Fruit fly (Drosophila melanogaster): ENCODE data around the gene Or23a.

The Or23a gene

DNA sequence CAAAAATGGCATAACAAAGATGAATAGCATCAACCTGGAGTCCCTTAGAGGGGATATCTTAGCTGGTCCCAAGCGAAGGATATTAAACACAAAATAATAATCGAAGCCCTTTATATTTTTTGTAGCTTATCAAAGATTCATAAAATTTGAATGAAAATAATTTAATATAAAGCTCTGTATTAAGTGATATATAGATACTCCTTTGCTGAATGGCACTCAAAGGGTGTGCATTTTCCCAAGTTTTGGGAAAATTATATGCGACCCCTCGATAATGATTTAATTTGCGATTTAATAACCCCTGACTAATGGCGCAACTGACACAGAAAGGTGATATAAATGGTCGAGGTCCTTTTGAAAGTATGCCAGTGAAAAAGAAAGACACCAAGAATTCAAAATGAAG is at the start of gene Or23a:
Or23a (plus strand) TSS at position 301 of the 400 bp plus-strand sequence.
- no peak for TF ChIP-seq CG17801 (GFP tag; optimal IDR thresholded peaks at IDR 0.05; ENCODE audit: partially characterized antibody)

DNA sequence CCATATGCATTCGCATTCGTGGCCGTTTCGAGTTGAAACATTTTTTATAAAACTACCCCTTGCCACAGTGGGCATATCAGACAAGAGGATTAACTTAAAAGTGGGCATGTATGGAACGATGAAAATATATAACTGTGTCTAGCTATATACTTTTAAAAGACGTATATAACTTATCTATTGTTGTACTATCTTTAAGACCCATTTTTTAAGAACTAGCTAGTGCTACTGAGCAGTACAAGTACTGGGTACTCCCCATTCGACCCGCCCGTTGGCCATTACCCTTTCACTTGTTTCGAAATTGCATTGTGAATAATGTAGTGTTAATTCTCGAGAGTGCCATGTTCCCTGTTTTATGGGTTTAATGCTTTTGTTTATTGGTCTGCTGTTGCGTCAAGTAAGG is 47.1 kb upstream of the Or23a start:
- TF ChIP-seq CG17801 (GFP tag; optimal IDR thresholded peaks at IDR 0.05; ENCODE audit: partially characterized antibody): no peak

DNA sequence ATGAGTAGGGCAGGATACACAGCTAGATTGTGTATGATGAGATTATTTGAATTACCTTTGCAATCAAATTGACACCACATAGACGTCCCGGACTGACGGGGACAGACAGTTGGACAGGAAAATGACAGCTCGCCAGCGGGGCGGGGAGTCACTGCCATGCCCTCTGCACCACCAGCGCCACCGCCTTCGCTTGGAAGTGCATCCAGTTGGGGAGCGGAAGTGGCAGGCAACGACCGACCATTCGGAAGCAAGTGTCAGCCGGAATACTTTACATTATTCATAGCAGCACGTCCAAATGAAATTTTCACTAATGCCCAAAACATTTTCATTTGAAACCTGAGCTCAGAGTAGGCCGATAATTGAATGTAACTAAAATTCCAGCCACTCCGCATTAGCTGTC is 44.2 kb upstream of the Or23a start, which contains the start of gene CG15395:
CG15395 (plus strand) TSS at position 301 of the 400 bp plus-strand sequence.
- TF ChIP-seq CG17801 (GFP tag; optimal IDR thresholded peaks at IDR 0.05; ENCODE audit: partially characterized antibody): no peak

DNA sequence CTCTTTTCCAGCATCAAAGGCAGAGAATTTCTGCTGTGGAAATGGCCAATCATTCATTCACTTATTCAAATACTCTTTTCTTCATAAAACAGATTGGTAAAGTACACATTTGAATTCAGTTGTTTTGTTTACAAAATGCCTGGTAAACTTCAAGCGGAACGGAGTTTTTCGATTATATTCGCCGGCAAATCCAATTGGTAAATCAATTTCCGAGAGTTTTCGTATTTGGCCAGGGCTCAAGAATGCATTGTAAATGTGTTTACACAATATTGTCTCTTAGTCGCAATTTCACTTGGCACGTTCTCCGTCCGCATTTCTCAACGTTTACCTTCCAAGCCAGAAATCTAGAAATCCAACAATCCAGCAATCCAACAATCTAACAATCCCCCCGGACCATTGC is 34.0 kb upstream of the Or23a start, which contains the start of gene CG43403:
CG43403 (plus strand) TSS at position 301 of the 400 bp plus-strand sequence.
- TF ChIP-seq CG17801 (GFP tag; optimal IDR thresholded peaks at IDR 0.05; ENCODE audit: partially characterized antibody): no peak

DNA sequence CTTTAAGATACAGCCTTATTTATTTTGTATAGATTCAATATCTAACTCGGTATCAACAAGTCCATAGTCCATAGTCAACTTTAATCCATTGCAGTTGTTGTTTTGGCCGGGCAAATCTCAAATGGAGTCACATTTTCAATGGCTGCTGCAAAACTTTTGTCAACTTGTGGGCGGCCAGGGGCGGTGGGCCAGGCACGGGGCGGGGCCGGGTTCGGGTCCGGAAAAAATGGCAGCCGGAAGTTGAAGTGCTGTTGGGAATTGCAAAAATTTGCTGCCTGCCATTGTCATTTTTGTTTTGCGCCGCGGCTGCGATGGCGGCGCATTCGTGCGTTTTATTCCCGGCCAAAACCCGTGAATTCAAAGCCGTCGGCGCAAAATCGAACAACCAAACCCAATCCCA is 29.9 kb upstream of the Or23a start:
- TF ChIP-seq CG17801 (GFP tag; optimal IDR thresholded peaks at IDR 0.05; ENCODE audit: partially characterized antibody): no peak

DNA sequence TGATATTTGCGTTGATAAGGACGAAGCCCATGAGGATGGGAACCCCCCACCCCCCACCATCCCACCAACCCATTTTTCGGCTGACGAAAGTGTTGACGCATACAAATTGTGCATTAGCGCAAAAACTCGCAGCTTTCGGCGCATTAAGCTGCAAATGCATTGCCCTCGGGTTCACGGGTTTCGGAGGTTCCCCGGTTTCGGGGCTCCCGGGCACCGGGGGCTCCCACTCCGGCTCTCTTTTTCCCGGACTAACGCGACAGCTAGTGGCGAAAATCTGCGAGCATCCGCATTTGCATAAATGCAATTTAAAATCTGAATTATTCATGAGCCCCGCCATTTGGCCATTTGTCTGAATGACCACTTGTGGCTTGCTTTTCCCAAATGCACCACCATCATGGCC is 26.3 kb upstream of the Or23a start:
- no peak for TF ChIP-seq CG17801 (GFP tag; optimal IDR thresholded peaks at IDR 0.05; ENCODE audit: partially characterized antibody)

DNA sequence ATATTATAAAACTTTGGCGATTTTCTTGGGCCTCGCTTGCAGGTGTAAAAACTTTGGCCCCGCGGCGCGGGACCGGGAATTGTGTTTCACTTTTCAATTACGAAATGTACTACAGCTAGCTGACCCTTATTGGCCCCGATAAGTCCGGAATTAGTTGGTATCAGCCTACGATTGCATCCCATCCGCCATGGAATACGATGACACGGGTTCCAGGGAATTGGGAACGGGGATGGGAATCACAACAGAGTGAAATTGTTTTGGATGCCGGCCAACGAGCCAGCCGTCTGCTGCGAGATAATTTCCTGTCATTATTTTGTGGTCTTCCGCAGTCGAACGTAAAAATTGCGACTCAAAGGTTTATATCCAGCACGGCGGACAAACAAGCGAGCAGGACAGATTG is 25.1 kb upstream of the Or23a start:
- TF ChIP-seq CG17801 (GFP tag; optimal IDR thresholded peaks at IDR 0.05; ENCODE audit: partially characterized antibody): no peak

DNA sequence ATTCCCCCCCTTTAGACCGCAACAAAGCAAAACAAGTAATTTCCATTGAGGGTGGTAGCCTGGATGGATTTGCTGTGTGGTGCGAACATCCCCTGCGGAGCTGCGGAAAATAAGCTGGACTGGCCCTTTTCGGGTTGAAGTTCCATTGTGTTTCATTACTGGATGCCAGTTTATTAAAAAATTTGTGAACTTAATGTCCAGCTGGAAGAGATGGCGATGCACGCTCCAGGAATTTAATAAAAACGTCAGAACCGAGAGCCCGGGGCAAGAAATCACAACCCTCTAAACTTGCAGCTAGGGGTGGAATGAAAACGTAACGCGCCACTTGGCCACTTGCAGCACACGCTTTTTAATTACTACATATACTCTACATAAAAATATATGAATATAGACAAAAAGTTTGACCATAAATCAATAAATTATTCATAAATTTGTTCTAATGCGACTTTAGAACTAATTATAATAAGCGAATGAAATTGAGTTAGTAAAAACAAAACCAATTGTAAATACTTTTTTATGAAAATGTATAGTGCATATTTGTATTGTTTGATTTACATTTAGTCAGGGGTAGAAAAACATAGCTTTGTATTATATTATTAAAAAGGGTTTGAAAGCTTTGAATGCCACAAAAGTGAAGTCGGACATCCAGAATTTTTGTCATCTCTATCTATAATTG is 17.4 kb upstream of the Or23a start:
- no peak for TF ChIP-seq CG17801 (GFP tag; optimal IDR thresholded peaks at IDR 0.05; ENCODE audit: partially characterized antibody)

DNA sequence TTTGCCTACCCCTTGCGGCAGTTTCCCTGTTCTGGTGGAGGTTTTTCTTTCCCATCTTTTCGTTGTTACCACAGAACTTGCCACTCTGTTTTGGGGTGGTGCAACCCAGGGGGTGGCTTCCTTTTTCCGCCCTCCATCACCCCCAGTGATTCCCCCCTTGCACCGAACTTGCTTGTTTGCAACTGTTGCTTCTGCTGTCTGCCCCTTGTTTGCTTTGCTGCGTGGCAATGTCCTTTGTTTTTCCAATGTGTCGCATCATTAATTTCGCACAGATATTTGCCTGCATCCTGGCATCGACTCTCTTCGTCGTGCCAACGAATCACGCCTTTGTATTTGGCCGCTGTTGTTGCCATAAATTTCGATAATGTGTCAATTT is 16.9 kb upstream of the Or23a start:
- TF ChIP-seq CG17801 (GFP tag; optimal IDR thresholded peaks at IDR 0.05; ENCODE audit: partially characterized antibody): no peak

DNA sequence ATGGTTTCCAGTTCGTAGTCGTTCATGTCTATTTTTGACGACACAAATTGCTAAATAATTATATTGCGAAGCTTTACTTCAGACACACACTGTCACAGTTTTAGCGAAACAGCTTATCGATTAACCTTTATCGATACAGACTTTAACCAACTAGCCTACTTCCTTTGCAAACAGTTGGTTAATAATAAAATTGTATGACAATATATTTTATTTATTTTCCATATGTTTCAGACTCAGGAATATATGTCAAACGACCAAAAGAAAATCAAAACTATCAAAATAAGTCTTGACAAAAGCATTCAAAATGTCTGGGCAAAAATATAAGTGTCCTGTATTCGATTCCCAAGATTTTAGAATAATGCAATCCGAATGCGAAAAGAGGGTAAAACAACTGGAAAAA is 6.2 kb upstream of the Or23a start, which contains the start of the genes CG9962 and CG43851:
CG9962 (minus strand) TSS at position 101 of the 400 bp plus-strand sequence.
CG43851 (plus strand) TSS at position 267 of the 400 bp plus-strand sequence.
- no peak for TF ChIP-seq CG17801 (GFP tag; optimal IDR thresholded peaks at IDR 0.05; ENCODE audit: partially characterized antibody)

DNA sequence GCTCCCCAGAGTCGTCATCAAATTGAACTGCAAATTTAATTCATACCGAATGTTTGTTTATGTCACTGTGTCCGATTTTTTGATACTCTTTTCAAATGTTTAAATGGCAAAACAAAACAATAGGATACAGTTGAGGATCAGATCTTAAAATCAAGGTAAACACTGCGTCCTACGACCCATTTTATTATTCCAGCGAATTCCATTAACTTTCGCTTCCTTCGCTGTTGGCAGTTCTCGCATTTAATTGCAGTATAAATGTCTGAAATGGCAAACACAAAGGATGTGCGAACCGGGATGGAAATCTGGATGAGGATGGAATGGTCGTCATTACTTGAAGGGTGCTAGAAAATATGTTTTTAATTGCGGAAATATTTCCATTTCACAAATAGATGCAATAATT is 1.5 kb upstream of the Or23a start, which contains the start of gene CG33125:
CG33125 (minus strand) TSS at position 101 of the 400 bp plus-strand sequence.
- no peak for TF ChIP-seq CG17801 (GFP tag; optimal IDR thresholded peaks at IDR 0.05; ENCODE audit: partially characterized antibody)

DNA sequence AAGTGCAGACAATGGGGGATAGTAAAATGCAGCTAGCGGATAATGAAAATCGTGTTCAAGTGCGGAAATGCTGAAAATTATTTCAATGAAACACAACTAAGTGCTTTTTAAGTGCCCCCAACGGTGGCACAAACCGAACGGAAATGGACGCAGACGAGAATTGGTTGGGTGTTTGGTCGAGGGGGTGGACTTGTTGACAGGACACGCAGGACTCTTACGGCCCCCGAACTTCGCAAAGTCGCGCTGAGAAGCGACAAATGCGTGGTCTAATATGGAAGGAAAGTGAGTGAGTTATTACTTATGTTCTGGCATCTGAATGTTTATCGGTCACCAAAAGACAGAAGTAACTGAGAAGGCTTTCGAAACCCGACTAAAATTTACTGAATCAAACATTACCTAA is 1.1 kb upstream of the Or23a start, which contains the start of gene Prosbeta4R1:
Prosbeta4R1 (plus strand) TSS at position 301 of the 400 bp plus-strand sequence.
- TF ChIP-seq CG17801 (GFP tag; optimal IDR thresholded peaks at IDR 0.05; ENCODE audit: partially characterized antibody): no peak

DNA sequence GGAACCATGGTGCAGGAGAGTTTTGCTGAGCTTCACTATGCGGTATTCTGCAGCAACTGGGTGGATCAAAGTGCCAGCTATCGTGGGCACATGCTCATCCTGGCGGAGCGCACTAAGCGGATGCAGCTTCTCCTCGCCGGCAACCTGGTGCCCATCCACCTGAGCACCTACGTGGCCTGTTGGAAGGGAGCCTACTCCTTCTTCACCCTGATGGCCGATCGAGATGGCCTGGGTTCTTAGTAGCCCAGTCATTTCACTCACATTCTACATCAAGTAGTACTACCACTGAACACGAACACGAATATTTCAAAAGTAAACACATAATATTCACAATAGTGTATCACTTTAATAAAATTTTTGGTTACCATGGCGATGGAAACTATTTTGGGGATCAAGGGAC is 1.2 kb downstream of the Or23a start, which contains the start of gene Prosbeta4R2:
Prosbeta4R2 (plus strand) TSS at position 301 of the 400 bp plus-strand sequence.
- TF ChIP-seq CG17801 (GFP tag; optimal IDR thresholded peaks at IDR 0.05; ENCODE audit: partially characterized antibody): no peak

DNA sequence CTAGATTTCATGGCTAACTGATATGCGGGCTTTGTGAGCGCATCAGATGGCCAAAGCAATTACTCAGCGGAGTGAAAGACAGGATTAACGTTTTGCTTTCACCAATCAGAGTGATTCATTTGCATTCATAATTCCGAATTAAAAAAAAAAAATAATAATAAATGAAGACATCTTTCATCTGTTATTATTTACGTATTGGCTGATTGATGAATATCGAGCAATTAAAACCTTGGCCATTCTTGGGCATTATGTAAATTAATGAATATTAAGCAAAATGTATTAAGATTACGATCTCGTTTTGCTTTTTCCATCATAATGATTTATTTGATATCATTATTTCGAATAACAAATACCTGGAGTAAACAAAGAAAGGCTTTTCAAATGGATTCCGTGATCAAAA is 10.9 kb downstream of the Or23a start, which contains the start of gene Trf4:
Trf4 (plus strand) TSS at position 301 of the 400 bp plus-strand sequence.
- no peak for TF ChIP-seq CG17801 (GFP tag; optimal IDR thresholded peaks at IDR 0.05; ENCODE audit: partially characterized antibody)

DNA sequence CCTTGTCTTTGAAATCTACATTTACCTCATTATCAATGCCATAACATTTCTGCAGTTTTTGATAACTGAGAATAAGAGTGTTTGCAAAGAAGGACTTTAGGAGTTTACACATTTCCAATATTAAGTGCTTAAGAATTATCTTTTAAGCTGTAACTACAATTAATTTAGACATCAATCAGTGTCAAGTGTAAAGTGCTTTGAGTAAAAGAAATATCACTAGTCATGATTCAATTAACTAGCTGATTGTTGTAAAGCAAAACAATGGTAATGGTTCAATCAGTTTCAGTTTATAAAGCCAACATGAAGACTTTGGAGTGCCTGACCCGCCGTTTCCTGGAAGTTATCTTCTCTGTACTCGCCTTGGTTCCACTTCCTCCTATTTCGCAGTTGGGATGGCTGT is 15.7 kb downstream of the Or23a start, which contains the start of gene Gr23a:
Gr23a (plus strand) TSS at position 301 of the 400 bp plus-strand sequence.
- TF ChIP-seq CG17801 (GFP tag; optimal IDR thresholded peaks at IDR 0.05; ENCODE audit: partially characterized antibody): no peak

DNA sequence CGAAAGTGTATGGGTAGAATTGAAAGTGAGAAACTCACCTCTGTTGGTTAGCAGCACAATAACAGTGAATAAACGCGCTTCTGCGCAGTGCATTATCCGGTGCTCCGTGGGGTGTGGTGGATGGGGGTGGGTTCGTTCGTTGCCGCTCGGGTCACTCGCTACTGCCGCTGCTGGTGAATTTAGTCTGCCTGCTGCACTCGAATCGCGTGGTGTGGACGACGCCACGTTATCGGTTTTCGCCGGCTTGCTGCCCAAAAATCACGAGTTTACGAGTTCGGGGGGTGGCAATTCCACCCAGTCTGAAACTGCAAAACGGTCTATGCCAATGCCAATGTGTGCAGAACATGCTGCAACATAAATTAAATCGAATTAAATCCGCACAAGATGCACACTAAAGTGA is 23.7 kb downstream of the Or23a start, which contains the start of gene Tmtc1:
Tmtc1 (plus strand) TSS at position 182 of the 400 bp plus-strand sequence.
- no peak for TF ChIP-seq CG17801 (GFP tag; optimal IDR thresholded peaks at IDR 0.05; ENCODE audit: partially characterized antibody)

All from ovary, adult (tissue).